Worm (Caenorhabditis elegans): Measurements from ENCODE around the gene F13B12.4.

F13B12.4 gene

ce11 chrIV:10449799-10450198 is at the start of gene F13B12.4:
F13B12.4 (minus strand) TSS chrIV:10449899.
- no peak for TF ChIP-seq nhr-12 (tag; optimal IDR thresholded peaks at IDR 0.05)
- no peak for TF ChIP-seq fkh-10 (GFP tag; optimal IDR thresholded peaks at IDR 0.05)
- TF ChIP-seq unc-39 (tag; optimal IDR thresholded peaks at IDR 0.05), result no peak
- TF ChIP-seq zag-1 (tag; optimal IDR thresholded peaks at IDR 0.05), result no peak
- no peak for TF ChIP-seq unc-62 (GFP tag; optimal IDR thresholded peaks at IDR 0.05)
- TF ChIP-seq R02D3.7 (tag; optimal IDR thresholded peaks at IDR 0.05), result no peak
- TF ChIP-seq ztf-4 (tag; optimal IDR thresholded peaks at IDR 0.05), result no peak
- no peak for TF ChIP-seq daf-12 (tag; optimal IDR thresholded peaks at IDR 0.05)
- no peak for TF ChIP-seq nhr-11 (tag; optimal IDR thresholded peaks at IDR 0.05)
- no peak for TF ChIP-seq lin-15B (tag; optimal IDR thresholded peaks at IDR 0.05)
- TF ChIP-seq eor-1 (tag; optimal IDR thresholded peaks at IDR 0.05), result no peak
- TF ChIP-seq ceh-28 (tag; optimal IDR thresholded peaks at IDR 0.05), result no peak
- no peak for TF ChIP-seq jun-1 (tag; optimal IDR thresholded peaks at IDR 0.05)
- no peak for TF ChIP-seq fkh-2 (tag; optimal IDR thresholded peaks at IDR 0.05)
- TF ChIP-seq nhr-28 (tag; optimal IDR thresholded peaks at IDR 0.05), result no peak

ce11 chrIV:10498401-10498800 is 48.7 kb upstream of the F13B12.4 start:
- no peak for TF ChIP-seq mml-1 (tag; optimal IDR thresholded peaks at IDR 0.05)
- no peak for TF ChIP-seq nhr-76 (tag; optimal IDR thresholded peaks at IDR 0.05)
- no peak for TF ChIP-seq egl-27 (tag; optimal IDR thresholded peaks at IDR 0.05)
- TF ChIP-seq lin-15B (tag; optimal IDR thresholded peaks at IDR 0.05), result no peak
- TF ChIP-seq snpc-4 (tag; optimal IDR thresholded peaks at IDR 0.05), result no peak
- no peak for TF ChIP-seq unc-62 (GFP tag; optimal IDR thresholded peaks at IDR 0.05)
- no peak for TF ChIP-seq aly-2 (tag; optimal IDR thresholded peaks at IDR 0.05)
- TF ChIP-seq lin-39 (tag; optimal IDR thresholded peaks at IDR 0.05), result no peak
- TF ChIP-seq nhr-77 (tag; optimal IDR thresholded peaks at IDR 0.05), result no peak
- no peak for TF ChIP-seq nhr-11 (tag; optimal IDR thresholded peaks at IDR 0.05)
- TF ChIP-seq nhr-23 (tag; optimal IDR thresholded peaks at IDR 0.05), result no peak
- no peak for TF ChIP-seq fkh-10 (GFP tag; optimal IDR thresholded peaks at IDR 0.05)
- no peak for TF ChIP-seq ceh-82 (tag; optimal IDR thresholded peaks at IDR 0.05)
- TF ChIP-seq zag-1 (tag; optimal IDR thresholded peaks at IDR 0.05), result no peak
- no peak for TF ChIP-seq nhr-43 (tag; optimal IDR thresholded peaks at IDR 0.05; ENCODE audit: poor library complexity, severe bottlenecking)

ce11 chrIV:10489409-10489808 is 39.7 kb upstream of the F13B12.4 start:
- TF ChIP-seq mdl-1 (tag; optimal IDR thresholded peaks at IDR 0.05), result no peak
- TF ChIP-seq eor-1 (tag; optimal IDR thresholded peaks at IDR 0.05), result no peak
- TF ChIP-seq nfya-1 (tag; optimal IDR thresholded peaks at IDR 0.05; ENCODE audit: insufficient read depth), result no peak
- no peak for TF ChIP-seq pqm-1 (tag; optimal IDR thresholded peaks at IDR 0.05)
- no peak for TF ChIP-seq elt-2 (tag; optimal IDR thresholded peaks at IDR 0.05)
- TF ChIP-seq zag-1 (tag; optimal IDR thresholded peaks at IDR 0.05), result no peak
- no peak for TF ChIP-seq nhr-12 (tag; optimal IDR thresholded peaks at IDR 0.05)
- TF ChIP-seq sea-2 (GFP tag; optimal IDR thresholded peaks at IDR 0.05), result no peak
- TF ChIP-seq fos-1 (tag; optimal IDR thresholded peaks at IDR 0.05), result no peak
- TF ChIP-seq pha-4 (tag; optimal IDR thresholded peaks at IDR 0.05), result no peak
- no peak for TF ChIP-seq egl-27 (tag; optimal IDR thresholded peaks at IDR 0.05)
- TF ChIP-seq tbx-2 (tag; optimal IDR thresholded peaks at IDR 0.05), result no peak

ce11 chrIV:10483607-10484117 is 34.0 kb upstream of the F13B12.4 start, which contains the start of the genes F01D4.5 and ced-5:
F01D4.5 (minus strand) TSS chrIV:10483657.
ced-5 (plus strand) TSS chrIV:10484110.
- TF ChIP-seq snpc-4 (tag; optimal IDR thresholded peaks at IDR 0.05), result peak; percentile 69
- TF ChIP-seq lin-39 (tag; optimal IDR thresholded peaks at IDR 0.05), result no peak
- TF ChIP-seq unc-62 (GFP tag; optimal IDR thresholded peaks at IDR 0.05), result no peak
- TF ChIP-seq unc-39 (tag; optimal IDR thresholded peaks at IDR 0.05), result no peak
- TF ChIP-seq ama-1 (optimal IDR thresholded peaks at IDR 0.05), result no peak
- TF ChIP-seq nhr-12 (tag; optimal IDR thresholded peaks at IDR 0.05), result no peak
- peak; percentile 53 for TF ChIP-seq tbx-2 (tag; optimal IDR thresholded peaks at IDR 0.05)
- no peak for TF ChIP-seq elt-3 (tag; optimal IDR thresholded peaks at IDR 0.05)
- no peak for TF ChIP-seq egl-5 (tag; optimal IDR thresholded peaks at IDR 0.05)
- TF ChIP-seq nhr-23 (tag; optimal IDR thresholded peaks at IDR 0.05), result peak; percentile 84
- TF ChIP-seq ceh-28 (tag; optimal IDR thresholded peaks at IDR 0.05), result no peak
- peak; percentile 5 for TF ChIP-seq R02D3.7 (tag; optimal IDR thresholded peaks at IDR 0.05)
- peak; percentile 67 for TF ChIP-seq nfya-1 (tag; optimal IDR thresholded peaks at IDR 0.05; ENCODE audit: insufficient read depth)
- TF ChIP-seq ceh-16 (tag; optimal IDR thresholded peaks at IDR 0.05), result no peak
- TF ChIP-seq pha-4 (tag; optimal IDR thresholded peaks at IDR 0.05), result peak; percentile 91
- TF ChIP-seq fkh-2 (tag; optimal IDR thresholded peaks at IDR 0.05), result no peak
- no peak for TF ChIP-seq zag-1 (tag; optimal IDR thresholded peaks at IDR 0.05)
- peak; percentile 17 for TF ChIP-seq skn-1 (tag; optimal IDR thresholded peaks at IDR 0.05)
- no peak for TF ChIP-seq nhr-76 (tag; optimal IDR thresholded peaks at IDR 0.05)
- no peak for TF ChIP-seq nhr-28 (tag; optimal IDR thresholded peaks at IDR 0.05)
- TF ChIP-seq pqm-1 (tag; optimal IDR thresholded peaks at IDR 0.05), result peak; percentile 69
- no peak for TF ChIP-seq daf-12 (tag; optimal IDR thresholded peaks at IDR 0.05)
- peak; percentile 53 for TF ChIP-seq elt-2 (tag; optimal IDR thresholded peaks at IDR 0.05)
- TF ChIP-seq sea-2 (GFP tag; optimal IDR thresholded peaks at IDR 0.05), result no peak
- peak; percentile 85 for TF ChIP-seq lin-15B (tag; optimal IDR thresholded peaks at IDR 0.05)
- TF ChIP-seq hmg-11 (tag; optimal IDR thresholded peaks at IDR 0.05), result peak; percentile 45
- TF ChIP-seq ceh-82 (tag; optimal IDR thresholded peaks at IDR 0.05), result no peak
- TF ChIP-seq ztf-4 (tag; optimal IDR thresholded peaks at IDR 0.05), result no peak
- no peak for TF ChIP-seq nhr-67 (tag; optimal IDR thresholded peaks at IDR 0.05)
- TF ChIP-seq fkh-10 (GFP tag; optimal IDR thresholded peaks at IDR 0.05), result no peak
- TF ChIP-seq nhr-77 (tag; optimal IDR thresholded peaks at IDR 0.05), result no peak
- TF ChIP-seq nhr-25 (tag; optimal IDR thresholded peaks at IDR 0.05), result peak; percentile 42
- TF ChIP-seq mdl-1 (tag; optimal IDR thresholded peaks at IDR 0.05), result no peak
- no peak for TF ChIP-seq mml-1 (tag; optimal IDR thresholded peaks at IDR 0.05)
- TF ChIP-seq nhr-237 (tag; optimal IDR thresholded peaks at IDR 0.05), result no peak
- TF ChIP-seq ZK546.5 (tag; optimal IDR thresholded peaks at IDR 0.05), result no peak
- TF ChIP-seq eor-1 (tag; optimal IDR thresholded peaks at IDR 0.05), result peak in 1 of 2 experiments; percentile 76
